Worm (Caenorhabditis elegans) whole organism, young adult: ENCODE measurements around the gene idpp-6.

Source experiments
- B0019.2 ChIP-seq: fragments of 200-800 bp; sonication (Bioruptor generic); conservative IDR thresholded peaks from 2 replicates; pipeline ENCODE4 v1.3.6; 2022; ENCODE audit warnings: missing genetic modification reagents, missing genetic modification characterization, missing compliant biosample characterization
- B0035.1 ChIP-seq: sonication (generic microtip); optimal IDR thresholded peaks from 2 replicates; lab custom pipeline; 2016; ENCODE audit warnings: missing genetic modification characterization, mild to moderate bottlenecking, missing compliant biosample characterization, missing genotype, missing genetic modification reagents
- B0261.1 ChIP-seq: sonication (generic microtip); optimal IDR thresholded peaks from 2 replicates; lab custom pipeline; 2016; ENCODE audit warnings: mild to moderate bottlenecking, missing genetic modification characterization, moderate library complexity, missing compliant biosample characterization
- C06A6.2 ChIP-seq: fragments of 200-800 bp; sonication (Bioruptor generic); conservative IDR thresholded peaks from 2 replicates; pipeline ENCODE4 v1.3.6; 2022; ENCODE audit warnings: missing genetic modification characterization, missing compliant biosample characterization
- F10E7.11 ChIP-seq: sonication (generic microtip); optimal IDR thresholded peaks from 2 replicates; lab custom pipeline; 2017; ENCODE audit warnings: mild to moderate bottlenecking, missing genetic modification characterization, moderate library complexity, missing compliant biosample characterization
- F22D6.2 ChIP-seq: sonication (generic microtip); optimal IDR thresholded peaks from 2 replicates; lab custom pipeline; 2016; ENCODE audit warnings: mild to moderate bottlenecking, missing genetic modification characterization, missing compliant biosample characterization
- K11D2.4 ChIP-seq: fragments of 200-800 bp; sonication (Bioruptor generic); IDR thresholded peaks from 2 replicates; pipeline ENCODE4 v1.3.6; 2022; ENCODE audit warnings: missing genetic modification reagents, missing genetic modification characterization, missing compliant biosample characterization
- aptf-2 ChIP-seq: fragments of 200-800 bp; sonication (Bioruptor generic); conservative IDR thresholded peaks from 2 replicates; pipeline ENCODE4 v1.3.6; 2022; ENCODE audit warnings: missing genetic modification reagents, missing genetic modification characterization, missing compliant biosample characterization
- aptf-3 ChIP-seq: fragments of 200-800 bp; sonication (Bioruptor generic); IDR thresholded peaks from 2 replicates; pipeline ENCODE4 v1.3.6; 2022; ENCODE audit warnings: missing genetic modification characterization, missing compliant biosample characterization
- bed-2 ChIP-seq: fragments of 200-800 bp; sonication (Bioruptor generic); IDR thresholded peaks from 2 replicates; pipeline ENCODE4 v1.3.6; 2022; ENCODE audit warnings: missing genetic modification reagents, missing genetic modification characterization, missing compliant biosample characterization
- ccch-3 ChIP-seq: fragments of 200-800 bp; sonication (Bioruptor generic); optimal IDR thresholded peaks from 2 replicates; lab custom pipeline; 2018; ENCODE audit warnings: mild to moderate bottlenecking, missing genetic modification characterization, missing compliant biosample characterization
- cebp-1 ChIP-seq, 2 experiments: fragments of 200-800 bp in 1 of 2; sonication (Bioruptor generic) in 1 of 2; sonication (generic microtip) in 1 of 2; IDR thresholded peaks in 1 of 2; optimal IDR thresholded peaks in 1 of 2; 2 replicates each; pipeline versions ENCODE4 v1.3.6 to Lab custom; 2017 to 2022; ENCODE audit warnings: missing compliant biosample characterization in 2 of 2, missing genetic modification characterization in 2 of 2, mild to moderate bottlenecking in 1 of 2, missing genetic modification reagents in 1 of 2, moderate library complexity in 1 of 2
- cebp-2 ChIP-seq: fragments of 200-800 bp; sonication (Bioruptor generic); IDR thresholded peaks from 2 replicates; pipeline ENCODE4 v1.3.6; 2022; ENCODE audit warnings: missing genetic modification characterization, missing compliant biosample characterization
- ceh-27 ChIP-seq: fragments of 200-800 bp; sonication (Bioruptor generic); optimal IDR thresholded peaks from 2 replicates; lab custom pipeline; 2018; ENCODE audit warnings: mild to moderate bottlenecking, missing genetic modification characterization, moderate library complexity, missing compliant biosample characterization
- ceh-58 ChIP-seq: fragments of 200-800 bp; sonication (Bioruptor generic); IDR thresholded peaks from 2 replicates; pipeline ENCODE4 v1.3.6; 2022; ENCODE audit warnings: missing genetic modification characterization, missing compliant biosample characterization
- chd-7 ChIP-seq: sonication (generic microtip); optimal IDR thresholded peaks from 2 replicates; lab custom pipeline; 2016; ENCODE audit warnings: mild to moderate bottlenecking, missing genetic modification characterization, moderate library complexity, missing compliant biosample characterization
- dox-1 ChIP-seq: fragments of 200-800 bp; sonication (Bioruptor generic); IDR thresholded peaks from 2 replicates; pipeline ENCODE4 v1.3.6; 2022; ENCODE audit warnings: missing genetic modification reagents, missing genetic modification characterization, missing compliant biosample characterization
- dpl-1 ChIP-seq: fragments of 150-350 bp; optimal IDR thresholded peaks from 2 replicates; lab custom pipeline; 2014; ENCODE audit warnings: missing biosample characterization, missing genetic modification reagents, missing genetic modification characterization
- fkh-3 ChIP-seq: sonication (generic microtip); optimal IDR thresholded peaks from 2 replicates; lab custom pipeline; 2016; ENCODE audit warnings: mild to moderate bottlenecking, missing genetic modification characterization, missing compliant biosample characterization
- gei-17 ChIP-seq: fragments of 200-800 bp; sonication (Bioruptor generic); optimal IDR thresholded peaks from 2 replicates; lab custom pipeline; 2018; ENCODE audit warnings: mild to moderate bottlenecking, missing genetic modification characterization, missing compliant biosample characterization
- hlh-26 ChIP-seq: fragments of 200-800 bp; sonication (Bioruptor generic); conservative IDR thresholded peaks from 2 replicates; pipeline ENCODE4 v1.3.6; 2022; ENCODE audit warnings: missing genetic modification reagents, missing genetic modification characterization, missing compliant biosample characterization
- lin-26 ChIP-seq: fragments of 200-800 bp; sonication (Bioruptor generic); IDR thresholded peaks from 2 replicates; pipeline ENCODE4 v1.3.6; 2022; ENCODE audit warnings: missing genetic modification reagents, missing genetic modification characterization, missing compliant biosample characterization
- lin-40 ChIP-seq: sonication (generic microtip); optimal IDR thresholded peaks from 2 replicates; lab custom pipeline; 2016; ENCODE audit warnings: missing genetic modification characterization, mild to moderate bottlenecking, missing compliant biosample characterization, missing genotype, missing genetic modification reagents
- madf-3 ChIP-seq: fragments of 200-800 bp; sonication (Bioruptor generic); IDR thresholded peaks from 2 replicates; pipeline ENCODE4 v1.3.6; 2022; ENCODE audit warnings: missing genetic modification reagents, missing genetic modification characterization, missing compliant biosample characterization
- mcd-1 ChIP-seq: fragments of 200-800 bp; sonication (Bioruptor generic); IDR thresholded peaks from 2 replicates; pipeline ENCODE4 v1.3.6; 2022; ENCODE audit warnings: missing genetic modification reagents, missing genetic modification characterization, missing compliant biosample characterization
- nhr-120 ChIP-seq: fragments of 200-800 bp; sonication (Bioruptor generic); IDR thresholded peaks from 2 replicates; pipeline ENCODE4 v1.3.6; 2022; ENCODE audit warnings: missing genetic modification characterization, missing compliant biosample characterization
- nhr-179 ChIP-seq: sonication (generic microtip); optimal IDR thresholded peaks from 2 replicates; lab custom pipeline; 2016; ENCODE audit warnings: mild to moderate bottlenecking, missing genetic modification characterization, missing compliant biosample characterization
- rpc-1 ChIP-seq, 2 experiments: fragments of 150-350 bp in 1 of 2; sonication (generic microtip) in 1 of 2; optimal IDR thresholded peaks; 2 replicates each; lab custom pipeline; 2014 to 2018; ENCODE audit warnings: missing biosample characterization in 1 of 2, missing genetic modification characterization in 1 of 2, missing genetic modification reagents in 1 of 2, missing genotype in 1 of 2
- sdz-38 ChIP-seq: sonication (generic microtip); optimal IDR thresholded peaks from 2 replicates; lab custom pipeline; 2016; ENCODE audit warnings: missing genotype, missing genetic modification characterization, missing compliant biosample characterization
- snpc-3.4 ChIP-seq: sonication (generic microtip); optimal IDR thresholded peaks from 2 replicates; lab custom pipeline; 2017; ENCODE audit warnings: missing genetic modification characterization, mild to moderate bottlenecking, missing compliant biosample characterization, antibody characterized with exemption, moderate library complexity, missing genotype, missing genetic modification reagents
- somi-1 ChIP-seq: fragments of 200-800 bp; sonication (Bioruptor generic); optimal IDR thresholded peaks from 2 replicates; lab custom pipeline; 2018; ENCODE audit warnings: mild to moderate bottlenecking, missing genetic modification characterization, missing compliant biosample characterization
- sptf-2 ChIP-seq: fragments of 200-800 bp; sonication (Bioruptor generic); optimal IDR thresholded peaks from 2 replicates; lab custom pipeline; 2018; ENCODE audit warnings: mild to moderate bottlenecking, missing genetic modification characterization, missing compliant biosample characterization
- tlf-1 ChIP-seq: fragments of 200-800 bp; sonication (Bioruptor generic); optimal IDR thresholded peaks from 2 replicates; lab custom pipeline; 2018; ENCODE audit warnings: mild to moderate bottlenecking, missing genetic modification characterization, missing compliant biosample characterization
- xnd-1 ChIP-seq: sonication (generic microtip); optimal IDR thresholded peaks from 2 replicates; lab custom pipeline; 2016; ENCODE audit warnings: missing genotype, missing genetic modification reagents, missing genetic modification characterization, missing compliant biosample characterization
- zfh-2 ChIP-seq: fragments of 200-800 bp; sonication (Bioruptor generic); conservative IDR thresholded peaks from 2 replicates; pipeline ENCODE4 v1.3.6; 2022; ENCODE audit warnings: missing genetic modification reagents, missing genetic modification characterization, missing compliant biosample characterization
- ztf-22 ChIP-seq: fragments of 200-800 bp; sonication (Bioruptor generic); optimal IDR thresholded peaks from 2 replicates; lab custom pipeline; 2018; ENCODE audit warnings: mild to moderate bottlenecking, missing genetic modification characterization, moderate library complexity, missing compliant biosample characterization
- ztf-25 ChIP-seq: fragments of 200-800 bp; sonication (Bioruptor generic); IDR thresholded peaks from 2 replicates; pipeline ENCODE4 v1.3.6; 2022; ENCODE audit warnings: missing genetic modification reagents, missing genetic modification characterization, missing compliant biosample characterization
- ztf-3 ChIP-seq: fragments of 200-800 bp; sonication (Bioruptor generic); optimal IDR thresholded peaks from 2 replicates; lab custom pipeline; 2018; ENCODE audit warnings: mild to moderate bottlenecking, missing genetic modification characterization, missing compliant biosample characterization

idpp-6 gene

ce11 chrX:6782857-6783256 lies at the start of gene idpp-6:
Gene idpp-6 (plus strand): TSS chrX:6783157.
- no peak for TF ChIP-seq dpl-1 (GFP tag; lab: Kevin White, UChicago)
- TF ChIP-seq ztf-3 (GFP tag; lab: Kevin White, UChicago) = no peak
- TF ChIP-seq K11D2.4 (GFP tag; lab: Robert Waterston, UW) = no peak
- TF ChIP-seq dox-1 (GFP tag; lab: Robert Waterston, UW) = no peak
- no peak for TF ChIP-seq snpc-3.4 (tag; lab: Kevin White, UChicago)
- TF ChIP-seq gei-17 (GFP tag; lab: Kevin White, UChicago) = no peak
- no peak for TF ChIP-seq lin-26 (GFP tag; lab: Robert Waterston, UW)
- TF ChIP-seq B0035.1 (tag; lab: Kevin White, UChicago) = no peak
- no peak for TF ChIP-seq tlf-1 (GFP tag; lab: Kevin White, UChicago)
- no peak for TF ChIP-seq F22D6.2
- TF ChIP-seq aptf-3 (GFP tag; lab: Robert Waterston, UW) = no peak
- TF ChIP-seq B0019.2 = no peak

DNA sequence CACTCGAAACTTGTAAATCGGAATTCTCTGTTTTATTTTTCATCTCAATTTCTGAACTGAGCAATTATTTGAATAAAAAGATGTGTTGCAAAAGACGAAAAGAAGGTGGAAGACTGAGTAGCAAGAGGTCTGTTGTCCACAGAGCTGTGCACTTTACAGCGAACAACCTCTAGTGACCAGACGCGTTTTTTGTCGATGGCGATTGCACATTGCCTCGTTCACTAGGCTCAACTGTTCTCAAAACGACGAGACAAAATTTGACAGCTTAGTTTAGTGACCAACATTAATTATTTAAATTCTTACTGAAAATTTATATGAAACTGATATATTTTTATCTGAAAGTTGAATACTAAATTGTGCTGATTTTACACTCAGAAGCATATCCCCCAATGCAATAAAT lies 49.8 kb upstream of the idpp-6 start, which contains the start of gene R03E9.2:
Gene R03E9.2 (minus strand): TSS at position 101 of the 400 bp plus-strand sequence.
- TF ChIP-seq sptf-2 (GFP tag; lab: Kevin White, UChicago) (no peak), nhr-179 (tag; lab: Kevin White, UChicago) (no peak), ccch-3 (GFP tag; lab: Kevin White, UChicago) (no peak), gei-17 (GFP tag; lab: Kevin White, UChicago) (no peak), nhr-120 (GFP tag; lab: Robert Waterston, UW) (no peak), madf-3 (no peak), ceh-58 (GFP tag; lab: Robert Waterston, UW) (no peak), chd-7 (no peak), cebp-2 (GFP tag; lab: Robert Waterston, UW) (no peak), hlh-26 (GFP tag; lab: Robert Waterston, UW) (no peak), B0261.1 (no peak), sdz-38 (no peak), F10E7.11 (tag; lab: Kevin White, UChicago) (no peak), rpc-1 (optimal IDR thresholded peaks at IDR 0.05; lab: Kevin White, UChicago) (no peak), rpc-1 (tag; optimal IDR thresholded peaks at IDR 0.05; lab: Kevin White, UChicago) (no peak), B0019.2 (no peak), aptf-2 (GFP tag; lab: Robert Waterston, UW) (no peak), xnd-1 (tag; lab: Kevin White, UChicago) (no peak), fkh-3 (tag; lab: Kevin White, UChicago) (no peak), ztf-22 (GFP tag; lab: Kevin White, UChicago) (no peak), mcd-1 (GFP tag; lab: Robert Waterston, UW) (no peak)

DNA sequence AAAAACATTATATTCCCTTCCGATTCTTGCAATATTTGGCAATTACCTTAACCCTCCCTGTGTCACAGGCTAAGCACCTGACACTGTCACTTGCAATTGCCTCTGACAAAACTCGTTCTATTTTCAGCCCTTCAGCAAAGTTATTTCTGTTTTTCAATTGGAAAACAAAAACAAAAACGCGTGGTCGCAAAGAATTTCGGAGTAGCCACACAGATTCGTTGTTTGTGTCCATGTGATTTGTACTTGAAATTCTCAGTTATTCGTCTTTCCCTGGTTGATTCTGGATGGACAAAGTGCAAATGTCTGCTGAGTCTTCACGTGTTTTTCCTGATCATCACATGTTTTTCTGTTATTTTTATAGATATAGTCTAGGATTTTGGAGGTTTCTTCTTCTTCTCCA lies 47.5 kb upstream of the idpp-6 start:
- TF ChIP-seq K11D2.4 (GFP tag; lab: Robert Waterston, UW) (0 out of 2 replicates have a peak, but pooled peaks have one; percentile 38), somi-1 (GFP tag; lab: Kevin White, UChicago) (peak; percentile 62), bed-2 (GFP tag; lab: Robert Waterston, UW) (no peak), C06A6.2 (0 out of 2 replicates have a peak, but pooled peaks have one; percentile 51), zfh-2 (GFP tag; lab: Robert Waterston, UW) (no peak), lin-40 (tag; lab: Kevin White, UChicago) (peak; percentile 13), cebp-1 (GFP tag; IDR thresholded peaks at IDR 0.05; lab: Robert Waterston, UW) (no peak), cebp-1 (tag; optimal IDR thresholded peaks at IDR 0.05; lab: Kevin White, UChicago) (peak; percentile 50), ztf-25 (GFP tag; lab: Robert Waterston, UW) (no peak), ceh-27 (GFP tag; lab: Kevin White, UChicago) (peak; percentile 62), gei-17 (GFP tag; lab: Kevin White, UChicago) (peak; percentile 23)
- TF ChIP-seq, all 124 proteins: peak for 7
